Worm (Caenorhabditis elegans) whole organism, early embryonic: ENCODE results near the gene mom-1.

Experiments used
- B0310.2 ChIP-seq: sonication (generic microtip); optimal IDR thresholded peaks from 2 replicates; lab custom pipeline; 2016; ENCODE audit warnings: mild to moderate bottlenecking, missing genetic modification characterization, missing compliant biosample characterization
- F13C5.2 ChIP-seq: sonication (generic microtip); optimal IDR thresholded peaks from 2 replicates; lab custom pipeline; 2017; ENCODE audit warnings: mild to moderate bottlenecking, missing genetic modification characterization, inconsistent platforms, missing compliant biosample characterization
- aly-1 ChIP-seq: sonication (generic microtip); optimal IDR thresholded peaks from 2 replicates; lab custom pipeline; 2016; ENCODE audit warnings: missing genetic modification characterization, missing compliant biosample characterization
- ama-1 ChIP-seq: fragments of 150-350 bp; optimal IDR thresholded peaks from 2 replicates; lab custom pipeline; 2014
- ceh-13 ChIP-seq: fragments of 200-800 bp; sonication (Bioruptor generic); optimal IDR thresholded peaks from 2 replicates; lab custom pipeline; 2018; ENCODE audit warnings: mild to moderate bottlenecking, missing genetic modification characterization, missing compliant biosample characterization
- ceh-36 ChIP-seq: sonication (generic microtip); optimal IDR thresholded peaks from 2 replicates; lab custom pipeline; 2016; ENCODE audit warnings: missing genetic modification characterization, inconsistent platforms, missing compliant biosample characterization
- ets-7 ChIP-seq: sonication (generic microtip); optimal IDR thresholded peaks from 2 replicates; lab custom pipeline; 2016; ENCODE audit warnings: missing genotype, missing genetic modification characterization, missing compliant biosample characterization
- flt-1 ChIP-seq: fragments of 200-800 bp; sonication (Bioruptor generic); IDR thresholded peaks from 2 replicates; pipeline ENCODE4 v1.3.6; 2022; ENCODE audit warnings: missing genetic modification characterization, missing compliant biosample characterization
- hmbx-1 ChIP-seq: sonication (generic microtip); optimal IDR thresholded peaks from 2 replicates; lab custom pipeline; 2016; ENCODE audit warnings: mild to moderate bottlenecking, missing genetic modification characterization, missing compliant biosample characterization
- hmg-4 ChIP-seq: fragments of 200-800 bp; sonication (Bioruptor generic); optimal IDR thresholded peaks from 2 replicates; lab custom pipeline; 2018; ENCODE audit warnings: mild to moderate bottlenecking, missing genetic modification characterization, missing compliant biosample characterization
- hnd-1 ChIP-seq: sonication (generic microtip); optimal IDR thresholded peaks from 2 replicates; lab custom pipeline; 2016; ENCODE audit warnings: missing genetic modification characterization, missing compliant biosample characterization
- pes-1 ChIP-seq: fragments of 200-800 bp; sonication (Bioruptor generic); IDR thresholded peaks from 2 replicates; pipeline ENCODE4 v1.3.6; 2022; ENCODE audit warnings: missing genetic modification reagents, missing genetic modification characterization, missing compliant biosample characterization
- scrt-1 ChIP-seq: fragments of 200-800 bp; sonication (Bioruptor generic); IDR thresholded peaks from 2 replicates; pipeline ENCODE4 v1.3.6; 2022; ENCODE audit warnings: missing genetic modification characterization, missing compliant biosample characterization
- sea-1 ChIP-seq: fragments of 200-800 bp; sonication (Bioruptor generic); conservative IDR thresholded peaks from 2 replicates; pipeline ENCODE4 v1.3.6; 2022; ENCODE audit warnings: missing genetic modification characterization, missing compliant biosample characterization
- tbx-11 ChIP-seq: fragments of 200-800 bp; sonication (Bioruptor generic); IDR thresholded peaks from 2 replicates; pipeline ENCODE4 v1.3.6; 2022; ENCODE audit warnings: missing genetic modification characterization, missing compliant biosample characterization
- tbx-37 ChIP-seq: fragments of 200-800 bp; sonication (Bioruptor generic); conservative IDR thresholded peaks from 2 replicates; pipeline ENCODE4 v1.3.6; 2022; ENCODE audit warnings: missing genetic modification reagents, missing genetic modification characterization, missing compliant biosample characterization
- tra-4 ChIP-seq: sonication (generic microtip); optimal IDR thresholded peaks from 2 replicates; lab custom pipeline; 2017; ENCODE audit warnings: missing genetic modification characterization, missing compliant biosample characterization

The mom-1 gene

ce11 chrX:6291632-6292031, 1.3 kb upstream of the mom-1 start, which contains the start of gene lev-9:
Gene lev-9, minus strand, starts transcription at chrX:6291732.
- TF ChIP-seq F13C5.2 (tag; lab: Kevin White, UChicago) (no peak), aly-1 (tag; lab: Kevin White, UChicago) (no peak), hmg-4 (GFP tag; lab: Kevin White, UChicago) (no peak), hnd-1 (no peak), hmbx-1 (tag; lab: Kevin White, UChicago) (no peak), ama-1 (lab: Kevin White, UChicago) (no peak), flt-1 (GFP tag; lab: Robert Waterston, UW) (no peak), tbx-37 (GFP tag; lab: Robert Waterston, UW) (no peak), ceh-13 (GFP tag; lab: Kevin White, UChicago) (no peak), B0310.2 (tag; lab: Kevin White, UChicago) (no peak), tbx-11 (GFP tag; lab: Robert Waterston, UW) (no peak), ets-7 (tag; lab: Kevin White, UChicago) (no peak), ceh-36 (tag; lab: Kevin White, UChicago) (no peak)

DNA sequence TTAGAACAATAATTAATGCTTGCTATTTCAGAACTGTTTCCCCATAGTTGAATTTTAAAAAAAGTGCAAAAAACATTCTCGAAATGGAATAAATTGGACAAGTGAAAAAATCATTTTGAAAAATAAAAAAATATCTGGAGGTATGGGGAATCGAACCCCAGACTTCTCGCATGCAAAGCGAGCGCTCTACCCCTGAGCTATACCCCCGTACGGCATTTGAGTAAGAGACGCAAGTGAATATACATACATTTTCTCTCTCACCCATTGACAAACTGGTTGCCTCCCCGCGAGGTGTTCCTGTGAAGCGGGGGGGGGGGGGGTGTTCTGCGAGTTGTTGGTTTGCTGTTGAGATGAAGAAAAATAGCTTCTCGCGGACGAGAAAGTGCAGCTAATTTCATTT, 769 bp upstream of the mom-1 start:
- TF ChIP-seq hmbx-1 (tag; lab: Kevin White, UChicago) (peak; percentile 78), scrt-1 (GFP tag; lab: Robert Waterston, UW) (peak; percentile 97), B0310.2 (tag; lab: Kevin White, UChicago) (peak; percentile 86), aly-1 (tag; lab: Kevin White, UChicago) (peak; percentile 92), tbx-11 (GFP tag; lab: Robert Waterston, UW) (peak; percentile 97), tra-4 (tag; lab: Kevin White, UChicago) (peak; percentile 84), hmg-4 (GFP tag; lab: Kevin White, UChicago) (peak; percentile 98), ceh-36 (tag; lab: Kevin White, UChicago) (peak; percentile 95), ceh-13 (GFP tag; lab: Kevin White, UChicago) (peak; percentile 85), ets-7 (tag; lab: Kevin White, UChicago) (peak; percentile 88), pes-1 (GFP tag; lab: Robert Waterston, UW) (peak; percentile 98), ama-1 (lab: Kevin White, UChicago) (no peak), hnd-1 (peak; percentile 91), sea-1 (peak; percentile 98), flt-1 (GFP tag; lab: Robert Waterston, UW) (peak; percentile 98), tbx-37 (GFP tag; lab: Robert Waterston, UW) (peak; percentile 99), F13C5.2 (tag; lab: Kevin White, UChicago) (peak; percentile 92)

ce11 chrX:6296402-6296844, 3.5 kb downstream of the mom-1 start:
- TF ChIP-seq scrt-1 (GFP tag; lab: Robert Waterston, UW) (peak; percentile 79), ceh-13 (GFP tag; lab: Kevin White, UChicago) (peak; percentile 51), F13C5.2 (tag; lab: Kevin White, UChicago) (peak; percentile 95), B0310.2 (tag; lab: Kevin White, UChicago) (no peak), tra-4 (tag; lab: Kevin White, UChicago) (peak; percentile 40), ceh-36 (tag; lab: Kevin White, UChicago) (no peak), hnd-1 (peak; percentile 37), tbx-37 (GFP tag; lab: Robert Waterston, UW) (peak; percentile 64; the same call in 1 of the 2 replicates), flt-1 (GFP tag; lab: Robert Waterston, UW) (peak; percentile 70), ets-7 (tag; lab: Kevin White, UChicago) (peak; percentile 1), sea-1 (peak; percentile 63), tbx-11 (GFP tag; lab: Robert Waterston, UW) (no peak), ama-1 (lab: Kevin White, UChicago) (no peak), hmg-4 (GFP tag; lab: Kevin White, UChicago) (peak; percentile 92), aly-1 (tag; lab: Kevin White, UChicago) (no peak), hmbx-1 (tag; lab: Kevin White, UChicago) (no peak), pes-1 (GFP tag; lab: Robert Waterston, UW) (no peak; the same call in 1 of the 2 replicates)

DNA sequence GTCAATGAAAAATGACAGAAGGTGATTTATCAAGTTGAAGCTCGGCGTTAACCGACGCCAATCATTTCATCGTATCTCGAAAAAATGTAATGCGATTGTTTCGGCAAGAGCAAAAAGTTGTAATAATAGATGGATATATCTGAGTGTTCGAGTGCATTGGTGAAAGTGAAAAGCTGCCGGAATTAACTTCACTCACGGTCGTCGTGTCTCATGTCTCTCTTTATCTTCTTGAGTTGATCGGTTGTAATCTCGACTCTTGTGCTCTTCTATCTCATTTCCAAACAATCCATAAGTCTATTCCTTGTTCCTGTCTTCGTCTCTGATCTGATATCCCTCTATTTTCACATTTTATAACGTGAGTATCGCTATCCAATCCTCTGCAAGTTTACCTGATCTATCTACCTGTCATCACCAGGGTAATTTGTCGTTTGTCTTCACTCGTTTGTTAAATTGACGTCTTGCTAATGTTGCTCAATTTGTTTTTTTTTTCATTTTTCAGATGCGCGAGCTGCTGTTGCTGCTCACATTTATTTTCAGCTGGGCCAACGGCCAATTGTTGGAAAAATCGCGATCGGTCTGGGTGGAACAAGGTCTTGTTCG, 6.8 kb downstream of the mom-1 start, which contains the start of gene cest-16:
Gene cest-16 (plus strand): TSS at position 302 of the 600 bp plus-strand sequence.
- TF ChIP-seq ceh-36 (tag; lab: Kevin White, UChicago) (no peak), hmbx-1 (tag; lab: Kevin White, UChicago) (no peak), tbx-11 (GFP tag; lab: Robert Waterston, UW) (no peak), B0310.2 (tag; lab: Kevin White, UChicago) (no peak)

DNA sequence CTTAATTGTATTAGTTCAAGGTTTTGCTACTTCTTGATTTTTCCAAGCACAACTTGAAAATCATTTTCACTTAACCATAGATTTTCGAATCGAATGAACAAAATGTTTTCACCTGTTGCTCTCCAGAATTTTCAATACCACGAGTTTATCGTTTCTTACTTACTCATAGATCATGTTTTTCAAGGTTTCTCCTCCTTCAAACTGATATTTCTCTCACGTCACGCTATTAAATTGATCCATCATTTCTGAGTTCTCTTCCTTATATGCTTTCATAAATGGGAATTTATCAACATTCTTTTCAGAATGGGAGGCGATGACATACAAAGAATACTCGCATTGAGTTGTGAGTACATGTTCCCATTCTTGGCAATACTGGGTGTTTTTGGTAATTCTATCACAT, 18.5 kb downstream of the mom-1 start, which contains the start of gene npr-38:
Gene npr-38 (plus strand): TSS at position 301 of the 400 bp plus-strand sequence.
- TF ChIP-seq tbx-11 (GFP tag; lab: Robert Waterston, UW) (no peak), ceh-36 (tag; lab: Kevin White, UChicago) (no peak), hmg-4 (GFP tag; lab: Kevin White, UChicago) (no peak), hnd-1 (no peak), sea-1 (no peak), pes-1 (GFP tag; lab: Robert Waterston, UW) (no peak), tra-4 (tag; lab: Kevin White, UChicago) (no peak)

ce11 chrX:6318803-6319202, 25.9 kb downstream of the mom-1 start:
- TF ChIP-seq B0310.2 (tag; lab: Kevin White, UChicago) (no peak), sea-1 (no peak), flt-1 (GFP tag; lab: Robert Waterston, UW) (no peak), aly-1 (tag; lab: Kevin White, UChicago) (no peak)

- TF ChIP-seq aly-1 (tag; lab: Kevin White, UChicago) (no peak), hnd-1 (no peak), B0310.2 (tag; lab: Kevin White, UChicago) (no peak), tbx-11 (GFP tag; lab: Robert Waterston, UW) (no peak), tra-4 (tag; lab: Kevin White, UChicago) (no peak), ets-7 (tag; lab: Kevin White, UChicago) (no peak), pes-1 (GFP tag; lab: Robert Waterston, UW) (no peak), scrt-1 (GFP tag; lab: Robert Waterston, UW) (no peak), ama-1 (lab: Kevin White, UChicago) (no peak), ceh-13 (GFP tag; lab: Kevin White, UChicago) (no peak), hmbx-1 (tag; lab: Kevin White, UChicago) (no peak), tbx-37 (GFP tag; lab: Robert Waterston, UW) (no peak), F13C5.2 (tag; lab: Kevin White, UChicago) (no peak), hmg-4 (GFP tag; lab: Kevin White, UChicago) (no peak), flt-1 (GFP tag; lab: Robert Waterston, UW) (no peak), sea-1 (no peak)
Observed at ce11 chrX:6319546-6319945, 26.6 kb downstream of the mom-1 start, which contains the start of gene chtb-3. Gene chtb-3, minus strand, starts transcription at chrX:6319646.
